Fruit fly (Drosophila melanogaster) Kc167 (cell line): Measurements from ENCODE around the gene ab.

Experiments
- Myc ChIP-seq: fragments of >200 bp; optimal IDR thresholded peaks from 2 replicates; lab custom pipeline; 2017; ENCODE audit warnings: missing external identifiers
- h ChIP-seq: fragments of >200 bp; optimal IDR thresholded peaks from 3 replicates; lab custom pipeline; 2018; ENCODE audit warnings: missing external identifiers
- insv ChIP-seq: fragments of >200 bp; optimal IDR thresholded peaks from 3 replicates; lab custom pipeline; 2018; ENCODE audit warnings: missing external identifiers
- psq ChIP-seq: fragments of >200 bp; optimal IDR thresholded peaks from 2 replicates; lab custom pipeline; 2017; ENCODE audit warnings: missing external identifiers

dm6 chr2L:11224443-11224842, 14.0 kb downstream of the ab start:
- no peak for TF ChIP-seq Myc (lab: Kevin White, UChicago)
- TF ChIP-seq h, result no peak
- TF ChIP-seq insv (lab: Kevin White, UChicago), result no peak
- no peak for TF ChIP-seq psq (lab: Kevin White, UChicago)
